Worm (Caenorhabditis elegans) whole organism, young adult: ENCODE results near the gene rnp-7.
A peak's percentile ranks its signal among the peaks of the same experiment; 100 is the strongest.

Experiments
- B0336.3 ChIP-seq: fragments of 200-800 bp; sonication (Bioruptor generic); IDR thresholded peaks from 2 replicates; pipeline ENCODE4 v1.3.6; 2022; ENCODE audit warnings: missing genetic modification characterization, missing compliant biosample characterization
- C17E4.6 ChIP-seq: fragments of 200-800 bp; sonication (Bioruptor generic); IDR thresholded peaks from 2 replicates; pipeline ENCODE4 v1.3.6; 2022; ENCODE audit warnings: missing genetic modification reagents, missing genetic modification characterization, missing compliant biosample characterization
- F23B12.7 ChIP-seq: sonication (generic microtip); optimal IDR thresholded peaks from 2 replicates; lab custom pipeline; 2017; ENCODE audit warnings: missing genetic modification characterization, mild to moderate bottlenecking, missing compliant biosample characterization, antibody characterized with exemption, moderate library complexity; ENCODE audit not compliant: insufficient read depth
- F37B4.10 ChIP-seq: fragments of 200-800 bp; sonication (Bioruptor generic); IDR thresholded peaks from 2 replicates; pipeline ENCODE4 v1.3.6; 2022; ENCODE audit warnings: missing genetic modification characterization, missing compliant biosample characterization
- K12H6.12 ChIP-seq: fragments of 200-800 bp; sonication (Bioruptor generic); optimal IDR thresholded peaks from 2 replicates; lab custom pipeline; 2018; ENCODE audit warnings: mild to moderate bottlenecking, missing genetic modification characterization, missing compliant biosample characterization
- Y53F4B.3 ChIP-seq: fragments of 200-800 bp; sonication (Bioruptor generic); IDR thresholded peaks from 2 replicates; pipeline ENCODE4 v1.3.6; 2022; ENCODE audit warnings: missing genetic modification reagents, missing genetic modification characterization, missing compliant biosample characterization
- Y67H2A.10 ChIP-seq: fragments of 200-800 bp; sonication (Bioruptor generic); conservative IDR thresholded peaks from 2 replicates; pipeline ENCODE4 v1.3.6; 2022; ENCODE audit warnings: missing genetic modification reagents, missing genetic modification characterization, missing compliant biosample characterization
- akir-1 ChIP-seq: fragments of 200-800 bp; sonication (Bioruptor generic); optimal IDR thresholded peaks from 2 replicates; lab custom pipeline; 2018; ENCODE audit warnings: mild to moderate bottlenecking, missing genetic modification characterization, moderate library complexity, missing compliant biosample characterization
- atf-7 ChIP-seq: sonication (generic microtip); optimal IDR thresholded peaks from 2 replicates; lab custom pipeline; 2017; ENCODE audit warnings: mild to moderate bottlenecking, missing genetic modification characterization, missing compliant biosample characterization
- athp-1 ChIP-seq: sonication (generic microtip); optimal IDR thresholded peaks from 2 replicates; lab custom pipeline; 2017; ENCODE audit warnings: mild to moderate bottlenecking, missing genetic modification characterization, missing compliant biosample characterization
- attf-5 ChIP-seq: fragments of 200-800 bp; sonication (Bioruptor generic); optimal IDR thresholded peaks from 2 replicates; lab custom pipeline; 2018; ENCODE audit warnings: mild to moderate bottlenecking, missing genetic modification characterization, missing compliant biosample characterization
- bed-1 ChIP-seq: fragments of 200-800 bp; sonication (Bioruptor generic); IDR thresholded peaks from 2 replicates; pipeline ENCODE4 v1.3.6; 2022; ENCODE audit warnings: missing genetic modification reagents, missing genetic modification characterization, missing compliant biosample characterization
- ccch-3 ChIP-seq: fragments of 200-800 bp; sonication (Bioruptor generic); optimal IDR thresholded peaks from 2 replicates; lab custom pipeline; 2018; ENCODE audit warnings: mild to moderate bottlenecking, missing genetic modification characterization, missing compliant biosample characterization
- ceh-58 ChIP-seq: fragments of 200-800 bp; sonication (Bioruptor generic); IDR thresholded peaks from 2 replicates; pipeline ENCODE4 v1.3.6; 2022; ENCODE audit warnings: missing genetic modification characterization, missing compliant biosample characterization
- dox-1 ChIP-seq: fragments of 200-800 bp; sonication (Bioruptor generic); IDR thresholded peaks from 2 replicates; pipeline ENCODE4 v1.3.6; 2022; ENCODE audit warnings: missing genetic modification reagents, missing genetic modification characterization, missing compliant biosample characterization
- efl-1 ChIP-seq: fragments of 150-350 bp; optimal IDR thresholded peaks from 2 replicates; lab custom pipeline; 2014; ENCODE audit warnings: missing biosample characterization, missing genetic modification reagents, missing genetic modification characterization
- egl-44 ChIP-seq: fragments of 200-800 bp; sonication (Bioruptor generic); IDR thresholded peaks from 2 replicates; pipeline ENCODE4 v1.3.6; 2022; ENCODE audit warnings: missing genetic modification reagents, missing genetic modification characterization, missing compliant biosample characterization
- ets-4 ChIP-seq: fragments of 200-800 bp; sonication (Bioruptor generic); optimal IDR thresholded peaks from 2 replicates; lab custom pipeline; 2018; ENCODE audit warnings: mild to moderate bottlenecking, missing genetic modification characterization, missing compliant biosample characterization
- him-1 ChIP-seq: sonication (generic microtip); optimal IDR thresholded peaks from 2 replicates; lab custom pipeline; 2016; ENCODE audit warnings: missing genotype, missing genetic modification reagents, missing genetic modification characterization, missing compliant biosample characterization
- hmg-1.2 ChIP-seq: fragments of 200-800 bp; sonication (Bioruptor generic); IDR thresholded peaks from 2 replicates; pipeline ENCODE4 v1.3.6; 2022; ENCODE audit warnings: missing genetic modification reagents, missing genetic modification characterization, missing compliant biosample characterization
- hmg-20 ChIP-seq: fragments of 200-800 bp; sonication (Bioruptor generic); IDR thresholded peaks from 2 replicates; pipeline ENCODE4 v1.3.6; 2022; ENCODE audit warnings: missing genetic modification reagents, missing genetic modification characterization, missing compliant biosample characterization
- let-526 ChIP-seq: fragments of 200-800 bp; sonication (Bioruptor generic); IDR thresholded peaks from 2 replicates; pipeline ENCODE4 v1.3.6; 2022; ENCODE audit warnings: missing genetic modification reagents, missing genetic modification characterization, missing compliant biosample characterization
- let-607 ChIP-seq, 2 experiments: fragments of 200-800 bp in 1 of 2; sonication (Bioruptor generic) in 1 of 2; sonication (generic microtip) in 1 of 2; optimal IDR thresholded peaks; 2 replicates each; lab custom pipeline; 2016 to 2018; ENCODE audit warnings: mild to moderate bottlenecking in 2 of 2, missing compliant biosample characterization in 2 of 2, missing genetic modification characterization in 2 of 2, moderate library complexity in 2 of 2, missing genotype in 1 of 2
- lin-26 ChIP-seq: fragments of 200-800 bp; sonication (Bioruptor generic); IDR thresholded peaks from 2 replicates; pipeline ENCODE4 v1.3.6; 2022; ENCODE audit warnings: missing genetic modification reagents, missing genetic modification characterization, missing compliant biosample characterization
- lin-35 ChIP-seq, 3 experiments: fragments of 150-350 bp in 2 of 3; sonication (generic microtip) in 1 of 3; optimal IDR thresholded peaks; 2 replicates each; lab custom pipeline; 2014 to 2018; ENCODE audit warnings: missing biosample characterization in 3 of 3, missing genetic modification characterization in 3 of 3, missing genetic modification reagents in 3 of 3
- lin-40 ChIP-seq: sonication (generic microtip); optimal IDR thresholded peaks from 2 replicates; lab custom pipeline; 2016; ENCODE audit warnings: missing genetic modification characterization, mild to moderate bottlenecking, missing compliant biosample characterization, missing genotype, missing genetic modification reagents
- lin-54 ChIP-seq: fragments of 200-800 bp; sonication (Bioruptor generic); optimal IDR thresholded peaks from 2 replicates; lab custom pipeline; 2018; ENCODE audit warnings: mild to moderate bottlenecking, missing genetic modification characterization, missing compliant biosample characterization
- lir-1 ChIP-seq: fragments of 200-800 bp; sonication (Bioruptor generic); conservative IDR thresholded peaks from 2 replicates; pipeline ENCODE4 v1.3.6; 2022; ENCODE audit warnings: missing genetic modification reagents, missing genetic modification characterization, missing compliant biosample characterization
- lsl-1 ChIP-seq: fragments of 200-800 bp; sonication (Bioruptor generic); optimal IDR thresholded peaks from 2 replicates; lab custom pipeline; 2018; ENCODE audit warnings: mild to moderate bottlenecking, missing genetic modification characterization, moderate library complexity, missing compliant biosample characterization
- mcd-1 ChIP-seq: fragments of 200-800 bp; sonication (Bioruptor generic); IDR thresholded peaks from 2 replicates; pipeline ENCODE4 v1.3.6; 2022; ENCODE audit warnings: missing genetic modification reagents, missing genetic modification characterization, missing compliant biosample characterization
- nfya-1 ChIP-seq: sonication (generic microtip); optimal IDR thresholded peaks from 2 replicates; lab custom pipeline; 2017; ENCODE audit warnings: antibody characterized with exemption, missing compliant biosample characterization, missing genetic modification characterization, borderline replicate concordance; ENCODE audit not compliant: insufficient read depth
- nfyb-1 ChIP-seq: fragments of 200-800 bp; sonication (Bioruptor generic); IDR thresholded peaks from 2 replicates; pipeline ENCODE4 v1.3.6; 2022; ENCODE audit warnings: missing genetic modification reagents, missing genetic modification characterization, missing compliant biosample characterization
- nhr-80 ChIP-seq: sonication (generic microtip); optimal IDR thresholded peaks from 2 replicates; lab custom pipeline; 2016; ENCODE audit warnings: missing genetic modification characterization, missing compliant biosample characterization
- nhr-90 ChIP-seq: sonication (generic microtip); optimal IDR thresholded peaks from 2 replicates; lab custom pipeline; 2016; ENCODE audit warnings: missing genotype, mild to moderate bottlenecking, missing genetic modification characterization, missing compliant biosample characterization
- rcor-1 ChIP-seq: fragments of 200-800 bp; sonication (Bioruptor generic); IDR thresholded peaks from 2 replicates; pipeline ENCODE4 v1.3.6; 2022; ENCODE audit warnings: missing genetic modification reagents, missing genetic modification characterization, missing compliant biosample characterization
- rec-8 ChIP-seq, 2 experiments: sonication (generic microtip); optimal IDR thresholded peaks; 2 replicates each; lab custom pipeline; 2016; ENCODE audit warnings: mild to moderate bottlenecking in 2 of 2, missing genetic modification characterization in 2 of 2, missing genetic modification reagents in 2 of 2, missing genotype in 2 of 2, missing biosample characterization in 1 of 2, missing compliant biosample characterization in 1 of 2, moderate library complexity in 1 of 2
- snpc-4 ChIP-seq, 5 experiments: fragments of 150-350 bp in 1 of 5; sonication (generic microtip) in 4 of 5; optimal IDR thresholded peaks; 2 replicates each; lab custom pipeline; 2014 to 2018; ENCODE audit warnings: missing genetic modification characterization in 5 of 5, missing biosample characterization in 3 of 5, antibody characterized with exemption in 2 of 5, mild to moderate bottlenecking in 2 of 5, missing compliant biosample characterization in 2 of 5, missing genotype in 2 of 5, moderate library complexity in 2 of 5, missing genetic modification reagents in 1 of 5
- sptf-2 ChIP-seq: fragments of 200-800 bp; sonication (Bioruptor generic); optimal IDR thresholded peaks from 2 replicates; lab custom pipeline; 2018; ENCODE audit warnings: mild to moderate bottlenecking, missing genetic modification characterization, missing compliant biosample characterization
- unc-62 ChIP-seq: fragments of 150-350 bp; optimal IDR thresholded peaks from 2 replicates; lab custom pipeline; 2014; ENCODE audit warnings: missing biosample characterization, missing genetic modification reagents, missing genetic modification characterization
- zfh-2 ChIP-seq: fragments of 200-800 bp; sonication (Bioruptor generic); conservative IDR thresholded peaks from 2 replicates; pipeline ENCODE4 v1.3.6; 2022; ENCODE audit warnings: missing genetic modification reagents, missing genetic modification characterization, missing compliant biosample characterization
- ztf-18 ChIP-seq: sonication (generic microtip); optimal IDR thresholded peaks from 2 replicates; lab custom pipeline; 2016; ENCODE audit warnings: missing genotype, mild to moderate bottlenecking, missing genetic modification characterization, missing compliant biosample characterization
- ztf-22 ChIP-seq: fragments of 200-800 bp; sonication (Bioruptor generic); optimal IDR thresholded peaks from 2 replicates; lab custom pipeline; 2018; ENCODE audit warnings: mild to moderate bottlenecking, missing genetic modification characterization, moderate library complexity, missing compliant biosample characterization
- ztf-25 ChIP-seq: fragments of 200-800 bp; sonication (Bioruptor generic); IDR thresholded peaks from 2 replicates; pipeline ENCODE4 v1.3.6; 2022; ENCODE audit warnings: missing genetic modification reagents, missing genetic modification characterization, missing compliant biosample characterization

rnp-7 gene

DNA sequence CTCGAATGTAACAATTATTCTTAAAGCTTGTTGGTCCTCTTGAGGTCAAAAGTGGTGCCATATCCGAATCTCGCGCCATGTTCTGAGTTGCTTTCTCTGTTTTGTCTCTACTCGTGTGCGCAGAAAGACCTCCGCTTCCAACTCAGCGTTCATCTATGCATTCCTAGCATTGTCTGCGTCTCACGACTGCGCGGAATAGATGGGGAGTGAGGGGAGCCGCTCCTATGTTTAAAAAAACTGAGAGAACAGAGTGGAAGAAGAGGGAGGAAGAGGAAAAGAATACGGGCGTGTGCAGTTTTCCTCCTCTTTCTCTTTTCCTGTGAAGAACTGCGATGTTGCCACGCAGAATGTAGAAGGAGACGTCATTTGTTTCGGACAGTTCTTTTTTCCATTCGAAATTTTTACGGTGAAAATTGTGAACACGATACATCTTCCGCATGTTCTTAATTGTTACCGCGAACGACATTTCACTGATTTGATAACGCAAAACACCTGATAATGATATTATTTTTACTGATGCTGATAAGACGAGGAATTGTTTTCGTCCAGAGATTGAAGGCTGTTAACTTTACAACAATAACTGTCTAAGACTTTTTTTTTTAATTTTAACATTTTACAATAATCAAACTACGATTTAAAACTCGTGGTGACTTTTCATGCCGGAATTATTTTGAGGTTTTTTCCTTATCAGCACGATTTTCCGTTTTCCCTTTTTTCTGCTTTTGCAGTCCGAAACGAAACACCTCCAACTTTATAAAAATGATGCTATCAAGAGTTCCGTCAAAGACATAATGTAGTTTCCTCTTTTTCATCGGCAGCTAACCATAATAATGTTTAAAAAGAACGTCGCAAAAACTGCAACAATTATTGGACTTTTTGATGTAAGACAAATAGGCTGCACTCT, 6.0 kb upstream of the rnp-7 start (continued):
- TF ChIP-seq egl-44 (GFP tag; lab: Robert Waterston, UW): no peak
- no peak for TF ChIP-seq rec-8 (tag; optimal IDR thresholded peaks at IDR 0.05; lab: Kevin White, UChicago)
- TF ChIP-seq nhr-90 (tag; lab: Kevin White, UChicago): no peak
- peak; percentile 2 for TF ChIP-seq unc-62 (GFP tag; lab: Kevin White, UChicago)
- TF ChIP-seq him-1: no peak
- no peak for TF ChIP-seq ztf-18
- TF ChIP-seq bed-1: no peak
- TF ChIP-seq attf-5 (GFP tag; lab: Kevin White, UChicago): peak; percentile 47
- TF ChIP-seq athp-1 (tag; lab: Kevin White, UChicago): no peak
- TF ChIP-seq Y53F4B.3 (GFP tag; lab: Robert Waterston, UW): no peak
- TF ChIP-seq Y67H2A.10 (GFP tag; lab: Robert Waterston, UW): no peak
- no peak for TF ChIP-seq lir-1 (GFP tag; lab: Robert Waterston, UW)
- peak; percentile 78 for TF ChIP-seq zfh-2 (GFP tag; lab: Robert Waterston, UW)
- peak; percentile 83 for TF ChIP-seq nhr-80 (tag; lab: Kevin White, UChicago)
- no peak for TF ChIP-seq ceh-58 (GFP tag; lab: Robert Waterston, UW)
- no peak for TF ChIP-seq C17E4.6
- TF ChIP-seq hmg-20: no peak
- no peak for TF ChIP-seq akir-1
- TF ChIP-seq ccch-3 (GFP tag; lab: Kevin White, UChicago): no peak
- TF ChIP-seq lin-26 (GFP tag; lab: Robert Waterston, UW): no peak
- no peak for TF ChIP-seq ztf-25 (GFP tag; lab: Robert Waterston, UW)
- no peak for TF ChIP-seq snpc-4 (GFP tag; optimal IDR thresholded peaks at IDR 0.05; lab: Kevin White, UChicago)
- TF ChIP-seq snpc-4 (tag; optimal IDR thresholded peaks at IDR 0.05; lab: Kevin White, UChicago): no peak
- TF ChIP-seq hmg-1.2 (GFP tag; lab: Robert Waterston, UW): peak; percentile 39; the same call in 1 of the 2 replicates
- TF ChIP-seq, all 124 proteins: peak for 12

DNA sequence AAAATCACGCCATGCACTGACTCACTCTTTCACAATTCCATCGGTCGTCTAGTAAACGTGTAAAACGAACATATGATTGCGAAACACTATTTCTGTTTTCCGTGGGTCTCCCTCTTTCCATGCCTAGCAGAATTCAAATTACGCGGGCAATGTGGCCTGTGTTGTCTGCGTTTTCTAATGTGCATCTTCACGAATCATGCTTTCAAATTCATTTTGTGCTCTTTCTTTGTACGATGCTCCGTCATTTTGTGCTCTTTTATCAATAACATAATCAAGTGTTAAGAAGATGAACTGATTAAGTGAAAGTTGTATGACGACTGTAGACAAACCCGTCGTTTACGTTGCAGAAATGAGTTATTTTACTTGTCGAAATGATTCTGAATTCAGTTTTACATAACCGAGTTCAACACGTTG, 4.9 kb upstream of the rnp-7 start:
- TF ChIP-seq lin-35 (GFP tag; optimal IDR thresholded peaks at IDR 0.05; lab: Kevin White, UChicago) (peak in 1 of 3 experiments; percentile 54), nhr-80 (tag; lab: Kevin White, UChicago) (peak; percentile 98), F23B12.7 (tag; lab: Kevin White, UChicago) (peak; percentile 28), rcor-1 (GFP tag; lab: Robert Waterston, UW) (no peak), ets-4 (GFP tag; lab: Kevin White, UChicago) (peak; percentile 87), lsl-1 (GFP tag; lab: Kevin White, UChicago) (no peak), atf-7 (peak; percentile 42), Y53F4B.3 (GFP tag; lab: Robert Waterston, UW) (no peak), attf-5 (GFP tag; lab: Kevin White, UChicago) (peak; percentile 92), lin-54 (GFP tag; lab: Kevin White, UChicago) (peak; percentile 61), ztf-18 (peak; percentile 54), lin-40 (peak; percentile 15), sptf-2 (GFP tag; lab: Kevin White, UChicago) (no peak), nfya-1 (tag; lab: Kevin White, UChicago) (no peak), F37B4.10 (GFP tag; lab: Robert Waterston, UW) (no peak), efl-1 (GFP tag; lab: Kevin White, UChicago) (peak; percentile 1), snpc-4 (GFP tag; optimal IDR thresholded peaks at IDR 0.05; lab: Kevin White, UChicago) (no peak), snpc-4 (tag; optimal IDR thresholded peaks at IDR 0.05; lab: Kevin White, UChicago) (peak in 2 of 4 experiments; percentile 21 to 76), dox-1 (GFP tag; lab: Robert Waterston, UW) (peak; percentile 65), K12H6.12 (tag; lab: Kevin White, UChicago) (peak; percentile 27), B0336.3 (0 out of 2 replicates have a peak, but pooled peaks have one; percentile 20), let-607 (tag; optimal IDR thresholded peaks at IDR 0.05; lab: Kevin White, UChicago) (peak; percentile 68 to 75), ztf-22 (GFP tag; lab: Kevin White, UChicago) (peak; percentile 28), let-526 (GFP tag; lab: Robert Waterston, UW) (no peak), mcd-1 (no peak), nfyb-1 (GFP tag; lab: Robert Waterston, UW) (0 out of 2 replicates have a peak, but pooled peaks have one; percentile 55), Y67H2A.10 (GFP tag; lab: Robert Waterston, UW) (no peak), nhr-90 (tag; lab: Kevin White, UChicago) (peak; percentile 1)
